Worm (Caenorhabditis elegans): ENCODE results near the gene Y70C5A.2.

- TF ChIP-seq unc-62 (GFP tag; optimal IDR thresholded peaks at IDR 0.05): no peak
- TF ChIP-seq egl-27 (tag; optimal IDR thresholded peaks at IDR 0.05): no peak
- no peak for TF ChIP-seq zag-1 (tag; optimal IDR thresholded peaks at IDR 0.05)
- no peak for TF ChIP-seq lin-39 (tag; optimal IDR thresholded peaks at IDR 0.05)
- no peak for TF ChIP-seq ZK546.5 (tag; optimal IDR thresholded peaks at IDR 0.05)
- TF ChIP-seq elt-3 (tag; optimal IDR thresholded peaks at IDR 0.05): no peak
- TF ChIP-seq snpc-4 (tag; optimal IDR thresholded peaks at IDR 0.05): no peak
- TF ChIP-seq ceh-82 (tag; optimal IDR thresholded peaks at IDR 0.05): no peak
- TF ChIP-seq R02D3.7 (tag; optimal IDR thresholded peaks at IDR 0.05): no peak
Observed at ce11 chrV:16640366-16640765, 17.4 kb upstream of the Y70C5A.2 start.

Data from whole organism, L2 larva.